Worm (Caenorhabditis elegans): ENCODE results near the gene alh-13.
A peak's percentile ranks its signal among the peaks of the same experiment; 100 is the strongest.

Gene alh-13

ce11 chrX:12813539-12813938, 31.3 kb downstream of the alh-13 start, which contains the start of gene gei-3:
TSS of gene gei-3 (minus strand) at chrX:12813639.
- TF ChIP-seq ama-1 (optimal IDR thresholded peaks at IDR 0.05), result no peak

- TF ChIP-seq aha-1 (tag) (peak; percentile 23), R02D3.7 (tag; optimal IDR thresholded peaks at IDR 0.05) (no peak), nhr-41 (GFP tag; IDR thresholded peaks at IDR 0.05) (no peak), spr-3 (GFP tag; optimal IDR thresholded peaks at IDR 0.05) (no peak)
These were observed 33.2 kb downstream of the alh-13 start for ce11 chrX:12815367-12815766.

ce11 chrX:12818768-12819167, 36.6 kb downstream of the alh-13 start:
- TF ChIP-seq pha-4 (GFP tag; IDR thresholded peaks at IDR 0.05) (no peak), pha-4 (tag; optimal IDR thresholded peaks at IDR 0.05) (no peak), dpl-1 (GFP tag; optimal IDR thresholded peaks at IDR 0.05) (no peak), nhr-28 (tag; optimal IDR thresholded peaks at IDR 0.05) (peak; percentile 33), dmd-6 (GFP tag; IDR thresholded peaks at IDR 0.05) (peak; percentile 20; the same call in 1 of the 2 replicates), hmg-1.1 (GFP tag; IDR thresholded peaks at IDR 0.05) (no peak), lin-1 (GFP tag; IDR thresholded peaks at IDR 0.05) (no peak), daf-16 (GFP tag; optimal IDR thresholded peaks at IDR 0.05) (no peak), daf-16 (tag; optimal IDR thresholded peaks at IDR 0.05) (peak; percentile 74), F37D6.2 (tag; optimal IDR thresholded peaks at IDR 0.05) (no peak), zip-2 (tag; optimal IDR thresholded peaks at IDR 0.05) (no peak), Y105C5A.15 (GFP tag; IDR thresholded peaks at IDR 0.05) (no peak), ceh-62 (tag; optimal IDR thresholded peaks at IDR 0.05) (no peak), F44E2.7 (GFP tag; IDR thresholded peaks at IDR 0.05) (no peak), ceh-20 (GFP tag; IDR thresholded peaks at IDR 0.05) (no peak), pqm-1 (tag; optimal IDR thresholded peaks at IDR 0.05) (peak; percentile 24), jun-1 (tag; optimal IDR thresholded peaks at IDR 0.05) (no peak), nhr-42 (GFP tag; IDR thresholded peaks at IDR 0.05) (no peak), daf-19 (GFP tag; conservative IDR thresholded peaks at IDR 0.05) (no peak)

- TF ChIP-seq F49E8.2 (tag; optimal IDR thresholded peaks at IDR 0.05; ENCODE audit: borderline replicate concordance) (no peak), nhr-28 (tag; optimal IDR thresholded peaks at IDR 0.05) (peak; percentile 62), dmd-6 (GFP tag; IDR thresholded peaks at IDR 0.05) (no peak), snpc-1.2 (GFP tag; IDR thresholded peaks at IDR 0.05) (no peak), daf-16 (GFP tag; optimal IDR thresholded peaks at IDR 0.05) (no peak), daf-16 (tag; optimal IDR thresholded peaks at IDR 0.05) (peak; percentile 75), pqm-1 (tag; optimal IDR thresholded peaks at IDR 0.05) (peak; percentile 32)
These were observed 37.3 kb downstream of the alh-13 start for ce11 chrX:12819512-12819911.

ce11 chrX:12825174-12825573, 43.0 kb downstream of the alh-13 start:
- no peak for TF ChIP-seq ZK337.2 (GFP tag; IDR thresholded peaks at IDR 0.05)
- TF ChIP-seq nhr-28 (tag; optimal IDR thresholded peaks at IDR 0.05), result peak; percentile 6
- peak in 1 of 2 experiments; percentile 39 for TF ChIP-seq unc-62 (GFP tag; optimal IDR thresholded peaks at IDR 0.05 in 1 of 2)
- no peak for TF ChIP-seq unc-62 (tag; optimal IDR thresholded peaks at IDR 0.05)
- no peak for TF ChIP-seq zfp-3 (GFP tag; conservative IDR thresholded peaks at IDR 0.05)

ce11 chrX:12826782-12827181, 44.6 kb downstream of the alh-13 start:
- TF ChIP-seq dmd-9 (GFP tag; IDR thresholded peaks at IDR 0.05) (no peak), unc-62 (GFP tag; optimal IDR thresholded peaks at IDR 0.05 in 1 of 2) (peak in 1 of 2 experiments; percentile 97), unc-62 (tag; optimal IDR thresholded peaks at IDR 0.05) (no peak), fos-1 (tag; optimal IDR thresholded peaks at IDR 0.05) (no peak), gei-8 (GFP tag; optimal IDR thresholded peaks at IDR 0.05) (no peak), ZK337.2 (GFP tag; IDR thresholded peaks at IDR 0.05) (no peak), daf-16 (GFP tag; optimal IDR thresholded peaks at IDR 0.05) (no peak), daf-16 (tag; optimal IDR thresholded peaks at IDR 0.05) (no peak), cey-2 (tag; optimal IDR thresholded peaks at IDR 0.05; ENCODE audit: borderline replicate concordance, insufficient read depth) (no peak)
